Fruit fly (Drosophila melanogaster) whole organism, embryonic: ENCODE results near the gene CAH16.

Experiments used
- BEAF-32 ChIP-seq: fragments of 200-800 bp; sonication (Bioruptor generic); optimal IDR thresholded peaks from 3 replicates; lab custom pipeline; 2017; ENCODE audit warnings: missing biosample characterization, missing genetic modification characterization, mild to moderate bottlenecking, moderate library complexity, missing genetic modification reagents
- CG11093 ChIP-seq: fragments of 200-800 bp; sonication (Bioruptor generic); IDR thresholded peaks from 3 replicates; pipeline ENCODE4 v1.3.6; 2022; ENCODE audit warnings: missing biosample characterization, missing genetic modification characterization
- CG11695 ChIP-seq: fragments of 200-800 bp; sonication (Bioruptor generic); IDR thresholded peaks from 3 replicates; pipeline ENCODE4 v1.3.6; 2022; ENCODE audit warnings: missing biosample characterization, missing genetic modification characterization
- CG12659 ChIP-seq: fragments of 200-800 bp; sonication (Bioruptor generic); optimal IDR thresholded peaks from 3 replicates; lab custom pipeline; 2017; ENCODE audit warnings: mild to moderate bottlenecking, missing biosample characterization, missing genetic modification reagents, missing genetic modification characterization
- CG14860 ChIP-seq: fragments of 200-800 bp; sonication (Bioruptor generic); IDR thresholded peaks from 3 replicates; pipeline ENCODE4 v1.3.6; 2022; ENCODE audit warnings: missing biosample characterization, missing genetic modification characterization; ENCODE audit not compliant: partially characterized antibody
- CG17361 ChIP-seq: fragments of 200-800 bp; sonication (Bioruptor generic); IDR thresholded peaks from 3 replicates; pipeline ENCODE4 v1.3.6; 2022; ENCODE audit warnings: missing biosample characterization, missing genetic modification characterization
- CG2116 ChIP-seq: fragments of 200-800 bp; sonication (Bioruptor generic); optimal IDR thresholded peaks from 3 replicates; lab custom pipeline; 2018; ENCODE audit warnings: missing biosample characterization, mild to moderate bottlenecking, missing genetic modification characterization
- CG2129 ChIP-seq: fragments of 200-800 bp; sonication (Bioruptor generic); IDR thresholded peaks from 2 replicates; pipeline ENCODE4 v1.3.6; 2022; ENCODE audit warnings: missing biosample characterization, missing genetic modification characterization; ENCODE audit not compliant: partially characterized antibody
- CG3838 ChIP-seq: fragments of 200-800 bp; sonication (Bioruptor generic); optimal IDR thresholded peaks from 3 replicates; lab custom pipeline; 2016; ENCODE audit warnings: missing biosample characterization, missing genetic modification characterization
- CG3995 ChIP-seq: fragments of 200-800 bp; sonication (Bioruptor generic); optimal IDR thresholded peaks from 3 replicates; lab custom pipeline; 2016; ENCODE audit warnings: missing biosample characterization, missing genetic modification characterization
- CG4820 ChIP-seq: fragments of 200-800 bp; sonication (Bioruptor generic); optimal IDR thresholded peaks from 3 replicates; lab custom pipeline; 2016; ENCODE audit warnings: missing biosample characterization, missing genetic modification characterization
- CG6254 ChIP-seq: fragments of 200-800 bp; sonication (Bioruptor generic); optimal IDR thresholded peaks from 3 replicates; lab custom pipeline; 2017; ENCODE audit warnings: mild to moderate bottlenecking, missing biosample characterization, missing genetic modification reagents, missing genetic modification characterization
- CG8388 ChIP-seq: fragments of 200-800 bp; sonication (Bioruptor generic); optimal IDR thresholded peaks from 2 replicates; lab custom pipeline; 2019; ENCODE audit warnings: missing biosample characterization, mild to moderate bottlenecking, missing genetic modification characterization, moderate library complexity
- CG9437 ChIP-seq: fragments of 200-800 bp; sonication (Bioruptor generic); optimal IDR thresholded peaks from 2 replicates; lab custom pipeline; 2018; ENCODE audit warnings: missing biosample characterization, mild to moderate bottlenecking, missing genetic modification characterization
- CG9797 ChIP-seq: fragments of 200-800 bp; sonication (Bioruptor generic); optimal IDR thresholded peaks from 3 replicates; lab custom pipeline; 2018; ENCODE audit warnings: missing biosample characterization, mild to moderate bottlenecking, missing genetic modification characterization
- CTCF ChIP-seq: fragments of 200-800 bp; sonication (Bioruptor generic); optimal IDR thresholded peaks from 2 replicates; lab custom pipeline; 2017; ENCODE audit warnings: missing biosample characterization, mild to moderate bottlenecking, missing genetic modification characterization, moderate library complexity
- D ChIP-seq, 2 experiments: fragments of 200-800 bp in 1 of 2; fragments of >200 bp in 1 of 2; sonication (Bioruptor generic) in 1 of 2; optimal IDR thresholded peaks; 2 replicates in 1 of 2; 3 replicates in 1 of 2; lab custom pipeline; 2017; ENCODE audit warnings: mild to moderate bottlenecking in 1 of 2, missing biosample characterization in 1 of 2, missing genetic modification characterization in 1 of 2, missing genetic modification reagents in 1 of 2
- Doc3 ChIP-seq: fragments of 200-800 bp; sonication (Bioruptor generic); IDR thresholded peaks from 3 replicates; pipeline ENCODE4 v1.3.6; 2022; ENCODE audit warnings: missing biosample characterization, missing genetic modification characterization; ENCODE audit not compliant: partially characterized antibody
- Hsf ChIP-seq: fragments of 200-800 bp; sonication (Bioruptor generic); optimal IDR thresholded peaks from 3 replicates; lab custom pipeline; 2016; ENCODE audit warnings: missing biosample characterization, missing genetic modification characterization
- MBD-R2 ChIP-seq: fragments of 200-800 bp; sonication (Bioruptor generic); IDR thresholded peaks from 2 replicates; pipeline ENCODE4 v1.3.6; 2022; ENCODE audit warnings: missing biosample characterization, missing genetic modification characterization
- MESR4 ChIP-seq: fragments of 200-800 bp; sonication (Bioruptor generic); optimal IDR thresholded peaks from 2 replicates; lab custom pipeline; 2018; ENCODE audit warnings: missing biosample characterization, mild to moderate bottlenecking, missing genetic modification characterization, moderate library complexity
- Med ChIP-seq: fragments of 200-800 bp; sonication (Bioruptor generic); peaks from one replicate; lab custom pipeline; 2016; ENCODE audit warnings: missing biosample characterization, missing genetic modification characterization, mild to moderate bottlenecking, inconsistent platforms, moderate library complexity
- NfI ChIP-seq: fragments of 200-800 bp; sonication (Bioruptor generic); optimal IDR thresholded peaks from 3 replicates; lab custom pipeline; 2018; ENCODE audit warnings: missing biosample characterization, mild to moderate bottlenecking, missing genetic modification characterization, moderate library complexity
- Sox100B ChIP-seq: fragments of 200-800 bp; sonication (Bioruptor generic); optimal IDR thresholded peaks from 3 replicates; lab custom pipeline; 2018; ENCODE audit warnings: missing biosample characterization, mild to moderate bottlenecking, missing genetic modification characterization
- Sry-β ChIP-seq: fragments of 200-800 bp; sonication (Bioruptor generic); optimal IDR thresholded peaks from 2 replicates; lab custom pipeline; 2018; ENCODE audit warnings: missing biosample characterization, mild to moderate bottlenecking, missing genetic modification characterization, moderate library complexity
- Sry-δ ChIP-seq: fragments of 200-800 bp; sonication (Bioruptor generic); optimal IDR thresholded peaks from 2 replicates; lab custom pipeline; 2016; ENCODE audit warnings: missing biosample characterization, missing genetic modification characterization
- Vsx1 ChIP-seq: fragments of 200-800 bp; sonication (Bioruptor generic); optimal IDR thresholded peaks from 2 replicates; lab custom pipeline; 2017; ENCODE audit warnings: missing biosample characterization, mild to moderate bottlenecking, missing genetic modification characterization, missing genetic modification reagents
- abd-A ChIP-seq: fragments of 200-800 bp; sonication (Bioruptor generic); optimal IDR thresholded peaks from 3 replicates; lab custom pipeline; 2019; ENCODE audit warnings: missing biosample characterization, mild to moderate bottlenecking, missing genetic modification characterization, moderate library complexity
- amos ChIP-seq: fragments of 200-800 bp; sonication (Bioruptor generic); IDR thresholded peaks from 2 replicates; pipeline ENCODE4 v1.3.6; 2022; ENCODE audit warnings: missing biosample characterization, missing genetic modification characterization; ENCODE audit not compliant: partially characterized antibody
- br ChIP-seq: fragments of >200 bp; optimal IDR thresholded peaks from 2 replicates; lab custom pipeline; 2017
- cato ChIP-seq: fragments of 200-800 bp; sonication (Bioruptor generic); optimal IDR thresholded peaks from 2 replicates; lab custom pipeline; 2016; ENCODE audit warnings: missing biosample characterization, missing genetic modification characterization, borderline replicate concordance
- crp ChIP-seq, 2 experiments: fragments of 200-800 bp; sonication (Bioruptor generic); optimal IDR thresholded peaks; 2 replicates in 1 of 2; 3 replicates in 1 of 2; lab custom pipeline; 2017; ENCODE audit warnings: missing biosample characterization in 2 of 2, missing genetic modification characterization in 2 of 2, mild to moderate bottlenecking in 1 of 2, moderate library complexity in 1 of 2
- eve ChIP-seq, 2 experiments: fragments of >200 bp; optimal IDR thresholded peaks; 2 replicates each; lab custom pipeline; 2017; ENCODE audit warnings: missing biosample characterization in 2 of 2, missing genetic modification characterization in 2 of 2
- ftz-f1 ChIP-seq: fragments of 200-800 bp; sonication (Bioruptor generic); optimal IDR thresholded peaks from 2 replicates; lab custom pipeline; 2016; ENCODE audit warnings: missing biosample characterization, missing genetic modification characterization
- gfzf ChIP-seq: fragments of 200-800 bp; sonication (Bioruptor generic); optimal IDR thresholded peaks from 2 replicates; lab custom pipeline; 2016; ENCODE audit warnings: missing biosample characterization, mild to moderate bottlenecking, missing genetic modification characterization, moderate library complexity
- grau ChIP-seq: fragments of 200-800 bp; optimal IDR thresholded peaks from 3 replicates; lab custom pipeline; 2019; ENCODE audit warnings: missing biosample characterization, mild to moderate bottlenecking, missing genetic modification characterization, moderate library complexity
- gro ChIP-seq: fragments of 200-800 bp; sonication (Bioruptor generic); optimal IDR thresholded peaks from 2 replicates; lab custom pipeline; 2016; ENCODE audit warnings: missing biosample characterization, missing genetic modification characterization
- kah ChIP-seq: fragments of 200-800 bp; sonication (Bioruptor generic); optimal IDR thresholded peaks from 2 replicates; lab custom pipeline; 2018; ENCODE audit warnings: missing biosample characterization, mild to moderate bottlenecking, missing genetic modification characterization
- knrl ChIP-seq: fragments of 200-800 bp; sonication (Bioruptor generic); IDR thresholded peaks from 3 replicates; pipeline ENCODE4 v1.3.6; 2022; ENCODE audit warnings: missing biosample characterization, missing genetic modification characterization; ENCODE audit not compliant: partially characterized antibody
- mirr ChIP-seq: fragments of 200-800 bp; sonication (Bioruptor generic); optimal IDR thresholded peaks from 3 replicates; lab custom pipeline; 2018; ENCODE audit warnings: missing biosample characterization, mild to moderate bottlenecking, missing genetic modification characterization
- repo ChIP-seq: fragments of 200-800 bp; sonication (Bioruptor generic); optimal IDR thresholded peaks from 2 replicates; lab custom pipeline; 2016; ENCODE audit warnings: missing biosample characterization, missing genetic modification characterization
- rib ChIP-seq: fragments of 200-800 bp; sonication (Bioruptor generic); IDR thresholded peaks from 2 replicates; pipeline ENCODE4 v1.3.6; 2022; ENCODE audit warnings: missing biosample characterization, missing genetic modification characterization
- row ChIP-seq: fragments of 200-800 bp; sonication (Bioruptor generic); IDR thresholded peaks from 3 replicates; pipeline ENCODE4 v1.3.6; 2022; ENCODE audit warnings: missing biosample characterization, missing genetic modification characterization
- salm ChIP-seq: fragments of 200-800 bp; sonication (Bioruptor generic); optimal IDR thresholded peaks from 2 replicates; lab custom pipeline; 2018; ENCODE audit warnings: missing biosample characterization, mild to moderate bottlenecking, missing genetic modification characterization
- tio ChIP-seq: fragments of 200-800 bp; sonication (Bioruptor generic); optimal IDR thresholded peaks from 2 replicates; lab custom pipeline; 2017; ENCODE audit warnings: missing biosample characterization, missing genetic modification characterization, inconsistent platforms
- usp ChIP-seq: fragments of >200 bp; optimal IDR thresholded peaks from 2 replicates; lab custom pipeline; 2017; ENCODE audit warnings: missing biosample characterization, missing genetic modification characterization
- zen ChIP-seq: fragments of 200-800 bp; sonication (Bioruptor generic); optimal IDR thresholded peaks from 3 replicates; lab custom pipeline; 2018; ENCODE audit warnings: missing biosample characterization, mild to moderate bottlenecking, missing genetic modification characterization, moderate library complexity

CAH16 gene

DNA sequence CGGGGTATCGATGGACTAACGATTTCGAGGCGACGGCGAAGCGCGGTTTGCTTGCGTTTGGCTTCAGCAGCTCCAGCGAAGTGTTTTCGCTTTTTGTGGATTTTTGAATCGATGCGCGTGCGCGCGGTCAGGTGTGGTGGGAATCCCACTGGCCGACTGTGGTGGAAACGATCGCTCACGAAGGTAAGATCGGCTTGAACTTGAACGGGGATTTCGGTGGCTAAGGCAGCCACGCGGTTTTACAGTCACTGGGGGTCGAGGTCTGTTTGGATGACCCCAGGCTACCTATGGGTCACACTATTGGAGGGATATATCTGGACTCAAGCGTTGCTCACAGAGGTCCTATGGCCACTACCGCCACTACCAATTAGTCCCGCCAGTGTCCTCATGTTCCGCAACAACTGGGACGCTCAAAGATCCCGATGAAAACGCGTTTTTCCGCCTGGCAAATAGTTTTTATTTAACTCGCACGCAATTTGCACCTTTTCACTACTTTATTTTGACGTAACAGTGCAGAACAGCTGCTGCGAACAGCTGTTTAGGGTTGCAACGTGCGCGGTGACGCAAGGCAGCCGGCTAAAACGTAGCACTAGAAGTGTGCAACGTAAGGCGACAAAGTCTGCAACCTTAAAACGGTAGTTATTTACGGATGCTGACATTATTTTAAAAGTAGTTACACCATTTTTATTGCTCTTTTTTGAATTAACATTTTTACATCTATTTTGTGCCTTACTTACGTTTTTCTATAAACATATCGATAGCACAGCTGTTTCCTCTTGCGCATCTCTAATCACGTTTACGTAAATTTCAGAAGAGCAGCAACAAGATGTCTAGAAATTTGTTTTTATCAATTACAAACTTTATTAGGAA lies 7.7 kb upstream of the CAH16 start, which contains the start of the genes qless and mRpL32 (continued):
- TF ChIP-seq CG3838 (GFP tag; lab: Kevin White, UChicago) (no peak), knrl (peak; percentile 81), cato (no peak), CG8388 (GFP tag; lab: Kevin White, UChicago) (no peak), eve (GFP tag; optimal IDR thresholded peaks at IDR 0.05; lab: Kevin White, UChicago) (no peak), NfI (GFP tag; lab: Kevin White, UChicago) (peak; percentile 35), CG4820 (GFP tag; lab: Kevin White, UChicago) (peak; percentile 69), D (optimal IDR thresholded peaks at IDR 0.05; lab: Kevin White, UChicago) (no peak), D (GFP tag; optimal IDR thresholded peaks at IDR 0.05; lab: Kevin White, UChicago) (peak; percentile 40), CG6254 (GFP tag; lab: Kevin White, UChicago) (no peak), CG11695 (GFP tag; lab: Robert Waterston, UW) (peak; percentile 78; the same call in 2 of the 3 replicates), zen (tag; lab: Kevin White, UChicago) (peak; percentile 51), MESR4 (peak; percentile 15), CG11093 (GFP tag; lab: Robert Waterston, UW) (peak; percentile 69), mirr (GFP tag; lab: Kevin White, UChicago) (peak; percentile 14), Vsx1 (GFP tag; lab: Kevin White, UChicago) (no peak), salm (tag; lab: Kevin White, UChicago) (no peak), rib (GFP tag; lab: Robert Waterston, UW) (no peak)

DNA sequence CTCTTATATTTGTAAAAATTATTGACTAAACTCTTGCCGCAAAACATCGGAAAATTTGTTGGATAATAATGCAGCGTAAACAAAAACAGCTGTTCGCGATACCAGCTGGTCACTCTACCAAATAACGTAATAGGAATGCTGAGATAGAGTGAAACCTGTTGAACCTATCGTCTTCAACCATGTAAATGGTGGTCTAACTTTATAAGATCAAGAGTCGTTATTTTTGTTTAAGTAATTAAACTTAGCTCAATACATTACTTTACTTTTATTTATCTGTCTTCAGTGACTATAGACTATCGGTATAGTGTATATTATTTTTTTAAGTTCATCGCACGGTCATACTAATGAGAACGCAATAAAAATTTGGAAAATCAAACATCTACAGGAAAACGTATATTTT lies 5.2 kb upstream of the CAH16 start, which contains the start of the genes CG1750 and spn-F:
Gene CG1750 (minus strand): TSS at position 93 of the 400 bp plus-strand sequence.
Gene spn-F (plus strand): TSS at position 320 of the 400 bp plus-strand sequence.
- TF ChIP-seq MBD-R2 (GFP tag; lab: Robert Waterston, UW) = peak; percentile 82
- TF ChIP-seq CG2129 (GFP tag; lab: Robert Waterston, UW) = peak; percentile 56; the same call in 1 of the 2 replicates
- TF ChIP-seq grau (tag; lab: Kevin White, UChicago) = no peak
- TF ChIP-seq Hsf (GFP tag; lab: Kevin White, UChicago) = no peak
- TF ChIP-seq Doc3 = peak; percentile 76
- TF ChIP-seq Sox100B = no peak
- TF ChIP-seq tio (GFP tag; lab: Kevin White, UChicago) = no peak
- TF ChIP-seq CG2116 = peak; percentile 45
- peak; percentile 5 for TF ChIP-seq gro
- TF ChIP-seq Sry-δ = peak; percentile 75
- peak; percentile 99 for TF ChIP-seq CG9437
- peak; percentile 2 for TF ChIP-seq kah (GFP tag; lab: Kevin White, UChicago)
- TF ChIP-seq CG3995 (GFP tag; lab: Kevin White, UChicago) = peak; percentile 84
- TF ChIP-seq CTCF = peak; percentile 1
- TF ChIP-seq amos (GFP tag; lab: Robert Waterston, UW) = peak; percentile 56
- TF ChIP-seq Med (GFP tag; lab: Kevin White, UChicago) = peak; percentile 58
- no peak for TF ChIP-seq usp
- peak; percentile 75 for TF ChIP-seq row (GFP tag; lab: Robert Waterston, UW)
- TF ChIP-seq CG17361 (GFP tag; lab: Robert Waterston, UW) = 0 out of 3 replicates have a peak, but pooled peaks have one; percentile 19
- no peak for TF ChIP-seq repo (GFP tag; lab: Kevin White, UChicago)
- peak; percentile 82 for TF ChIP-seq BEAF-32 (GFP tag; lab: Kevin White, UChicago)
- no peak for TF ChIP-seq br (lab: Kevin White, UChicago)
- peak; percentile 49; the same call in 2 of the 3 replicates for TF ChIP-seq CG14860 (GFP tag; lab: Robert Waterston, UW)
- no peak for TF ChIP-seq ftz-f1
- TF ChIP-seq abd-A (tag; lab: Kevin White, UChicago) = no peak
- peak; percentile 81 to 95 for TF ChIP-seq crp (GFP tag; optimal IDR thresholded peaks at IDR 0.05; lab: Kevin White, UChicago)
- TF ChIP-seq Sry-β (GFP tag; lab: Kevin White, UChicago) = peak; percentile 28
- TF ChIP-seq CG9797 (GFP tag; lab: Kevin White, UChicago) = peak; percentile 75
- peak; percentile 30 for TF ChIP-seq CG12659 (GFP tag; lab: Kevin White, UChicago)
- peak; percentile 81 for TF ChIP-seq gfzf (GFP tag; lab: Kevin White, UChicago)
